Fruit fly (Drosophila melanogaster): ENCODE data around the gene wb.

- TF ChIP-seq CG8478 (optimal IDR thresholded peaks at IDR 0.05) (no peak), CTCF (optimal IDR thresholded peaks at IDR 0.05) (no peak)
Measured at dm6 chr2L:14271424-14271823, 8.6 kb downstream of the wb start.
